Worm (Caenorhabditis elegans) whole organism, L1 larva: ENCODE results near the gene F32B6.4.

Source experiments
- C16A3.4 ChIP-seq: fragments of 150-350 bp; optimal IDR thresholded peaks from 2 replicates; lab custom pipeline; 2014; ENCODE audit warnings: missing biosample characterization, missing genetic modification characterization
- F16B12.6 ChIP-seq: fragments of 150-350 bp; optimal IDR thresholded peaks from 2 replicates; lab custom pipeline; 2014; ENCODE audit warnings: missing biosample characterization, missing genetic modification characterization
- Y116A8C.19 ChIP-seq: sonication (generic microtip); optimal IDR thresholded peaks from 2 replicates; lab custom pipeline; 2016; ENCODE audit warnings: missing compliant biosample characterization, missing genetic modification characterization, borderline replicate concordance
- aly-2 ChIP-seq: fragments of 150-350 bp; optimal IDR thresholded peaks from 2 replicates; lab custom pipeline; 2014; ENCODE audit warnings: missing biosample characterization, missing genetic modification characterization
- ama-1 ChIP-seq: fragments of 150-350 bp; optimal IDR thresholded peaks from 2 replicates; lab custom pipeline; 2014
- blmp-1 ChIP-seq: fragments of 150-350 bp; optimal IDR thresholded peaks from 2 replicates; lab custom pipeline; 2014; ENCODE audit warnings: missing biosample characterization, missing genetic modification characterization
- ceh-63 ChIP-seq: fragments of 200-800 bp; sonication (Bioruptor generic); optimal IDR thresholded peaks from 2 replicates; lab custom pipeline; 2018; ENCODE audit warnings: mild to moderate bottlenecking, missing genetic modification characterization, missing compliant biosample characterization
- ceh-82 ChIP-seq, 3 experiments: fragments of 150-350 bp in 1 of 3; sonication (generic microtip) in 2 of 3; optimal IDR thresholded peaks; 2 replicates each; lab custom pipeline; 2014 to 2017; ENCODE audit warnings: missing biosample characterization in 3 of 3, missing genetic modification characterization in 3 of 3
- ceh-90 ChIP-seq: sonication (generic microtip); optimal IDR thresholded peaks from 2 replicates; lab custom pipeline; 2016; ENCODE audit warnings: missing genetic modification characterization, missing compliant biosample characterization
- ces-1 ChIP-seq: fragments of 150-350 bp; optimal IDR thresholded peaks from 2 replicates; lab custom pipeline; 2014; ENCODE audit warnings: missing biosample characterization, missing genetic modification reagents, missing genetic modification characterization
- dpl-1 ChIP-seq, 3 experiments: fragments of 150-350 bp in 2 of 3; sonication (generic microtip) in 1 of 3; optimal IDR thresholded peaks; 2 replicates each; lab custom pipeline; 2014 to 2017; ENCODE audit warnings: missing biosample characterization in 3 of 3, missing genetic modification characterization in 3 of 3, missing genetic modification reagents in 3 of 3
- dsc-1 ChIP-seq: sonication (generic microtip); optimal IDR thresholded peaks from 2 replicates; lab custom pipeline; 2016; ENCODE audit warnings: mild to moderate bottlenecking, missing genetic modification characterization, missing compliant biosample characterization
- efl-1 ChIP-seq, 4 experiments: fragments of 150-350 bp; optimal IDR thresholded peaks in 3 of 4; peaks in 1 of 4; 1 replicate in 1 of 4; 2 replicates in 3 of 4; lab custom pipeline; 2014; ENCODE audit warnings: missing biosample characterization in 2 of 4, missing genetic modification characterization in 2 of 4, missing genetic modification reagents in 2 of 4
- efl-3 ChIP-seq: fragments of 200-800 bp; sonication (Bioruptor generic); optimal IDR thresholded peaks from 2 replicates; lab custom pipeline; 2018; ENCODE audit warnings: mild to moderate bottlenecking, missing genetic modification characterization, missing compliant biosample characterization
- egl-13 ChIP-seq: sonication (generic microtip); optimal IDR thresholded peaks from 2 replicates; lab custom pipeline; 2016; ENCODE audit warnings: missing genotype, missing genetic modification reagents, missing genetic modification characterization, missing compliant biosample characterization
- fos-1 ChIP-seq: fragments of 150-350 bp; optimal IDR thresholded peaks from 2 replicates; lab custom pipeline; 2014; ENCODE audit warnings: missing biosample characterization, missing genetic modification characterization
- grh-1 ChIP-seq: fragments of 200-800 bp; sonication (Bioruptor generic); IDR thresholded peaks from 2 replicates; pipeline ENCODE4 v1.3.6; 2022; ENCODE audit warnings: missing genetic modification reagents, missing genetic modification characterization, missing compliant biosample characterization
- hlh-17 ChIP-seq: fragments of 200-800 bp; sonication (Bioruptor generic); optimal IDR thresholded peaks from 2 replicates; lab custom pipeline; 2018; ENCODE audit warnings: missing genetic modification characterization, mild to moderate bottlenecking, missing compliant biosample characterization, moderate library complexity, borderline replicate concordance
- hpl-2 ChIP-seq: fragments of 150-350 bp; optimal IDR thresholded peaks from 2 replicates; lab custom pipeline; 2014; ENCODE audit warnings: missing biosample characterization, missing genetic modification reagents, missing genetic modification characterization
- jun-1 ChIP-seq: fragments of 150-350 bp; optimal IDR thresholded peaks from 2 replicates; lab custom pipeline; 2014; ENCODE audit warnings: missing biosample characterization, missing genetic modification reagents, missing genetic modification characterization
- lin-14 ChIP-seq: fragments of 200-800 bp; sonication (Bioruptor generic); optimal IDR thresholded peaks from 2 replicates; lab custom pipeline; 2018; ENCODE audit warnings: mild to moderate bottlenecking, missing genetic modification characterization, moderate library complexity, missing compliant biosample characterization
- lin-15B ChIP-seq: fragments of 150-350 bp; sonication (generic microtip); optimal IDR thresholded peaks from 3 replicates; lab custom pipeline; 2014; ENCODE audit warnings: missing biosample characterization, missing genetic modification characterization
- lin-39 ChIP-seq: fragments of 150-350 bp; optimal IDR thresholded peaks from 2 replicates; lab custom pipeline; 2014; ENCODE audit warnings: missing biosample characterization, missing genetic modification reagents, missing genetic modification characterization
- lir-3 ChIP-seq: sonication (generic microtip); optimal IDR thresholded peaks from 2 replicates; lab custom pipeline; 2016; ENCODE audit warnings: mild to moderate bottlenecking, missing genetic modification characterization, moderate library complexity, missing compliant biosample characterization; ENCODE audit not compliant: poor library complexity
- lsy-2 ChIP-seq, 2 experiments: fragments of 150-350 bp; optimal IDR thresholded peaks; 2 replicates each; lab custom pipeline; 2014; ENCODE audit warnings: missing biosample characterization in 2 of 2, missing genetic modification characterization in 2 of 2
- nhr-47 ChIP-seq: sonication (generic microtip); optimal IDR thresholded peaks from 2 replicates; lab custom pipeline; 2016; ENCODE audit warnings: mild to moderate bottlenecking, missing genetic modification characterization, moderate library complexity, missing compliant biosample characterization
- nhr-77 ChIP-seq: fragments of 150-350 bp; optimal IDR thresholded peaks from 2 replicates; lab custom pipeline; 2014; ENCODE audit warnings: missing biosample characterization, missing genetic modification characterization
- nhr-85 ChIP-seq: sonication (generic microtip); peaks from one replicate; lab custom pipeline; 2016; ENCODE audit warnings: missing genetic modification characterization, inconsistent platforms, missing compliant biosample characterization
- nhr-90 ChIP-seq: sonication (generic microtip); optimal IDR thresholded peaks from 2 replicates; lab custom pipeline; 2016; ENCODE audit warnings: mild to moderate bottlenecking, missing genetic modification characterization, missing compliant biosample characterization; ENCODE audit not compliant: poor library complexity
- pag-3 ChIP-seq: sonication (generic microtip); optimal IDR thresholded peaks from 2 replicates; lab custom pipeline; 2017; ENCODE audit warnings: missing genetic modification characterization, mild to moderate bottlenecking, missing compliant biosample characterization, antibody characterized with exemption, borderline replicate concordance; ENCODE audit not compliant: insufficient read depth
- snu-23 ChIP-seq: sonication (generic microtip); optimal IDR thresholded peaks from 2 replicates; lab custom pipeline; 2016; ENCODE audit warnings: missing genetic modification characterization, missing compliant biosample characterization
- sox-4 ChIP-seq: sonication (generic microtip); optimal IDR thresholded peaks from 2 replicates; lab custom pipeline; 2016; ENCODE audit warnings: missing genetic modification characterization, missing compliant biosample characterization
- sptf-1 ChIP-seq: fragments of 150-350 bp; optimal IDR thresholded peaks from 2 replicates; lab custom pipeline; 2014; ENCODE audit warnings: missing biosample characterization, missing genetic modification characterization
- unc-130 ChIP-seq: fragments of 150-350 bp; optimal IDR thresholded peaks from 2 replicates; lab custom pipeline; 2017; ENCODE audit warnings: missing biosample characterization, missing genetic modification characterization, inconsistent platforms
- unc-62 ChIP-seq: fragments of 150-350 bp; optimal IDR thresholded peaks from 2 replicates; lab custom pipeline; 2014; ENCODE audit warnings: missing biosample characterization, missing genetic modification reagents, missing genetic modification characterization
- unc-86 ChIP-seq: sonication (generic microtip); optimal IDR thresholded peaks from 2 replicates; lab custom pipeline; 2016; ENCODE audit warnings: missing genetic modification characterization, missing compliant biosample characterization
- unc-98 ChIP-seq: fragments of 200-800 bp; sonication (Bioruptor generic); IDR thresholded peaks from 2 replicates; pipeline ENCODE4 v1.3.6; 2022; ENCODE audit warnings: missing genetic modification characterization, missing compliant biosample characterization
- vab-15 ChIP-seq: sonication (generic microtip); optimal IDR thresholded peaks from 2 replicates; lab custom pipeline; 2017; ENCODE audit warnings: missing genotype, mild to moderate bottlenecking, missing genetic modification characterization, missing compliant biosample characterization
- xbp-1 ChIP-seq: sonication (generic microtip); optimal IDR thresholded peaks from 2 replicates; lab custom pipeline; 2016; ENCODE audit warnings: missing genetic modification characterization, missing compliant biosample characterization
- zag-1 ChIP-seq: fragments of 150-350 bp; optimal IDR thresholded peaks from 2 replicates; lab custom pipeline; 2014; ENCODE audit warnings: missing biosample characterization, missing genetic modification characterization
- zip-4 ChIP-seq: fragments of 200-800 bp; sonication (Bioruptor generic); optimal IDR thresholded peaks from 2 replicates; lab custom pipeline; 2018; ENCODE audit warnings: mild to moderate bottlenecking, missing genetic modification characterization, moderate library complexity, missing compliant biosample characterization
- ztf-11 ChIP-seq, 2 experiments: sonication (generic microtip); optimal IDR thresholded peaks; 2 replicates each; lab custom pipeline; 2016 to 2017; ENCODE audit warnings: missing genetic modification characterization in 2 of 2, missing biosample characterization in 1 of 2, missing compliant biosample characterization in 1 of 2
- ztf-4 ChIP-seq: fragments of 150-350 bp; optimal IDR thresholded peaks from 2 replicates; lab custom pipeline; 2014; ENCODE audit warnings: missing biosample characterization, missing genetic modification characterization

F32B6.4 gene

DNA sequence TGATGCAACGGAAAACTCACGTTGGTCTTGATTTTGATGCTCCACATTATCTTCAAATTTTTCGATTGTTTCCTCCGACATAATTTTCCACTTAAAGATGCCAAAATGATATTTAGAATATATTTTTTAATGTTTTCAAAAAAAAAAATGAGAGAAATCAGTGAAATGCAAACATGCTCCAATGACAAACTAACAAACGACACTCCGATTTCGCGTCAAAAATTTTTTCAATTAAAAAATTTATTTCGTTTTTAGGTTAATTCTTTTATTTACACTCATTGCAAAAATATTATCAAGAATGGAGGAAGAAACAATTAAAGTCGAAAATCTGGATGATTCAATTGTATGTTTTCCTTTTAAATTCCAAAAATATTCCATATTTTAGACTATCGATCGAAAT is 40.2 kb upstream of the F32B6.4 start, which contains the start of the genes trmt-10A and F25H8.2 (continued):
- TF ChIP-seq fos-1 (tag; lab: Kevin White, UChicago) (no peak), ces-1 (GFP tag; lab: Kevin White, UChicago) (no peak), blmp-1 (no peak), C16A3.4 (tag; lab: Kevin White, UChicago) (peak; percentile 67), lir-3 (tag; lab: Kevin White, UChicago) (no peak), nhr-77 (no peak), unc-98 (no peak), ama-1 (lab: Kevin White, UChicago) (no peak), vab-15 (no peak), unc-86 (no peak), lsy-2 (tag; optimal IDR thresholded peaks at IDR 0.05; lab: Kevin White, UChicago) (peak; percentile 34 to 83), efl-1 (optimal IDR thresholded peaks at IDR 0.05; lab: Kevin White, UChicago) (peak; percentile 47 to 54), efl-1 (GFP tag; optimal IDR thresholded peaks at IDR 0.05 in 1 of 2; lab: Kevin White, UChicago) (peak; percentile 62 to 91), ceh-63 (no peak), snu-23 (GFP tag; lab: Kevin White, UChicago) (peak; percentile 38), nhr-47 (tag; lab: Kevin White, UChicago) (peak; percentile 30), dpl-1 (GFP tag; optimal IDR thresholded peaks at IDR 0.05; lab: Kevin White, UChicago) (peak; percentile 49 to 75 (median 52)), ztf-11 (tag; optimal IDR thresholded peaks at IDR 0.05; lab: Kevin White, UChicago) (no peak), hpl-2 (no peak), F16B12.6 (peak; percentile 3), xbp-1 (tag; lab: Kevin White, UChicago) (peak; percentile 13), ceh-82 (tag; optimal IDR thresholded peaks at IDR 0.05; lab: Kevin White, UChicago) (no peak), efl-3 (GFP tag; lab: Kevin White, UChicago) (no peak), unc-62 (GFP tag; lab: Kevin White, UChicago) (no peak), ceh-90 (no peak), zip-4 (GFP tag; lab: Kevin White, UChicago) (no peak), nhr-85 (tag; lab: Kevin White, UChicago) (no peak), nhr-90 (tag; lab: Kevin White, UChicago) (no peak), jun-1 (no peak), unc-130 (tag; lab: Kevin White, UChicago) (no peak), sptf-1 (tag; lab: Kevin White, UChicago) (no peak), ztf-4 (no peak), dsc-1 (tag; lab: Kevin White, UChicago) (no peak), grh-1 (GFP tag; lab: Robert Waterston, UW) (no peak), lin-15B (tag; lab: Kevin White, UChicago) (peak; percentile 78), pag-3 (no peak), lin-39 (tag; lab: Kevin White, UChicago) (no peak), lin-14 (GFP tag; lab: Kevin White, UChicago) (peak; percentile 58), sox-4 (tag; lab: Kevin White, UChicago) (no peak), aly-2 (tag; lab: Kevin White, UChicago) (no peak), Y116A8C.19 (tag; lab: Kevin White, UChicago) (no peak), egl-13 (tag; lab: Kevin White, UChicago) (no peak), zag-1 (tag; lab: Kevin White, UChicago) (no peak), hlh-17 (GFP tag; lab: Kevin White, UChicago) (no peak)
